Fruit fly (Drosophila melanogaster) whole organism, embryonic: ENCODE measurements around the gene polo.

Experiments used
- C15 ChIP-seq: fragments of 200-800 bp; sonication (Bioruptor generic); IDR thresholded peaks from 3 replicates; pipeline ENCODE4 v1.3.6; 2022; ENCODE audit warnings: missing biosample characterization, missing genetic modification characterization
- CG1024 ChIP-seq: fragments of 200-800 bp; sonication (Bioruptor generic); IDR thresholded peaks from 2 replicates; pipeline ENCODE4 v1.3.6; 2022; ENCODE audit warnings: missing biosample characterization, missing genetic modification characterization
- CG10543 ChIP-seq: fragments of 200-800 bp; sonication (Bioruptor generic); optimal IDR thresholded peaks from 3 replicates; lab custom pipeline; 2017; ENCODE audit warnings: missing biosample characterization, mild to moderate bottlenecking, missing genetic modification characterization, moderate library complexity
- CG10979 ChIP-seq: fragments of 200-800 bp; sonication (Bioruptor generic); optimal IDR thresholded peaks from 2 replicates; lab custom pipeline; 2018; ENCODE audit warnings: missing biosample characterization, mild to moderate bottlenecking, missing genetic modification characterization, moderate library complexity
- CG12071 ChIP-seq: fragments of 200-800 bp; sonication (Bioruptor generic); optimal IDR thresholded peaks from 3 replicates; lab custom pipeline; 2018; ENCODE audit warnings: missing biosample characterization, mild to moderate bottlenecking, missing genetic modification characterization
- CG12104 ChIP-seq: fragments of 200-800 bp; sonication (Bioruptor generic); optimal IDR thresholded peaks from 3 replicates; lab custom pipeline; 2016; ENCODE audit warnings: missing biosample characterization, missing genetic modification characterization
- CG12236 ChIP-seq: fragments of 200-800 bp; sonication (Bioruptor generic); optimal IDR thresholded peaks from 2 replicates; lab custom pipeline; 2016; ENCODE audit warnings: missing biosample characterization, missing genetic modification characterization
- CG12942 ChIP-seq: fragments of 200-800 bp; sonication (Bioruptor generic); optimal IDR thresholded peaks from 3 replicates; lab custom pipeline; 2016; ENCODE audit warnings: missing biosample characterization, missing genetic modification characterization
- CG13894 ChIP-seq: fragments of 200-800 bp; sonication (Bioruptor generic); optimal IDR thresholded peaks from 3 replicates; lab custom pipeline; 2018; ENCODE audit warnings: missing biosample characterization, mild to moderate bottlenecking, missing genetic modification characterization, moderate library complexity
- CG14710 ChIP-seq: fragments of 200-800 bp; sonication (Bioruptor generic); optimal IDR thresholded peaks from 3 replicates; lab custom pipeline; 2019; ENCODE audit warnings: missing biosample characterization, mild to moderate bottlenecking, missing genetic modification characterization, moderate library complexity
- CG15479 ChIP-seq: fragments of 200-800 bp; sonication (Bioruptor generic); optimal IDR thresholded peaks from 3 replicates; lab custom pipeline; 2019; ENCODE audit warnings: missing biosample characterization, mild to moderate bottlenecking, missing genetic modification characterization, moderate library complexity
- CG15514 ChIP-seq: fragments of 200-800 bp; sonication (Bioruptor generic); optimal IDR thresholded peaks from 3 replicates; lab custom pipeline; 2017; ENCODE audit warnings: missing biosample characterization, missing genetic modification characterization, mild to moderate bottlenecking, moderate library complexity, missing genetic modification reagents
- CG1603 ChIP-seq: fragments of 200-800 bp; sonication (Bioruptor generic); optimal IDR thresholded peaks from 2 replicates; lab custom pipeline; 2019; ENCODE audit warnings: missing biosample characterization, mild to moderate bottlenecking, missing genetic modification characterization, moderate library complexity
- CG16779 ChIP-seq: fragments of 200-800 bp; sonication (Bioruptor generic); IDR thresholded peaks from 2 replicates; pipeline ENCODE4 v1.3.6; 2022; ENCODE audit warnings: missing biosample characterization, missing genetic modification characterization
- CG17328 ChIP-seq: fragments of 200-800 bp; sonication (Bioruptor generic); IDR thresholded peaks from 2 replicates; pipeline ENCODE4 v1.3.6; 2022; ENCODE audit warnings: missing biosample characterization, missing genetic modification characterization
- CG17359 ChIP-seq: fragments of 200-800 bp; sonication (Bioruptor generic); optimal IDR thresholded peaks from 3 replicates; lab custom pipeline; 2018; ENCODE audit warnings: missing biosample characterization, mild to moderate bottlenecking, missing genetic modification characterization, moderate library complexity
- CG30020 ChIP-seq: fragments of 200-800 bp; optimal IDR thresholded peaks from 2 replicates; lab custom pipeline; 2019; ENCODE audit warnings: missing biosample characterization, mild to moderate bottlenecking, missing genetic modification characterization, moderate library complexity
- CG3407 ChIP-seq: fragments of 200-800 bp; sonication (Bioruptor generic); optimal IDR thresholded peaks from 2 replicates; lab custom pipeline; 2018; ENCODE audit warnings: missing biosample characterization, mild to moderate bottlenecking, missing genetic modification characterization
- CG4404 ChIP-seq: fragments of 200-800 bp; sonication (Bioruptor generic); IDR thresholded peaks from 2 replicates; pipeline ENCODE4 v1.3.6; 2022; ENCODE audit warnings: missing biosample characterization, missing genetic modification characterization
- CG4730 ChIP-seq: fragments of 200-800 bp; sonication (Bioruptor generic); IDR thresholded peaks from 2 replicates; pipeline ENCODE4 v1.3.6; 2022; ENCODE audit warnings: missing biosample characterization, missing genetic modification characterization
- CG5180 ChIP-seq: fragments of 200-800 bp; sonication (Bioruptor generic); optimal IDR thresholded peaks from 3 replicates; lab custom pipeline; 2017; ENCODE audit warnings: missing biosample characterization, missing genetic modification characterization, mild to moderate bottlenecking, moderate library complexity, missing genetic modification reagents
- CG5953 ChIP-seq: fragments of 200-800 bp; sonication (Bioruptor generic); IDR thresholded peaks from 2 replicates; pipeline ENCODE4 v1.3.6; 2022; ENCODE audit warnings: missing biosample characterization, missing genetic modification characterization
- Dek ChIP-seq: fragments of 200-800 bp; sonication (Bioruptor generic); optimal IDR thresholded peaks from 3 replicates; lab custom pipeline; 2019; ENCODE audit warnings: missing biosample characterization, mild to moderate bottlenecking, missing genetic modification characterization, moderate library complexity
- E2f2 ChIP-seq: fragments of 200-800 bp; sonication (Bioruptor generic); IDR thresholded peaks from 2 replicates; pipeline ENCODE4 v1.3.6; 2022; ENCODE audit warnings: missing biosample characterization, missing genetic modification characterization
- Ets97D ChIP-seq: fragments of 200-800 bp; sonication (Bioruptor generic); optimal IDR thresholded peaks from 3 replicates; lab custom pipeline; 2016; ENCODE audit warnings: missing biosample characterization, missing genetic modification characterization
- HLH3B ChIP-seq: fragments of 200-800 bp; sonication (Bioruptor generic); IDR thresholded peaks from 2 replicates; pipeline ENCODE4 v1.3.6; 2022; ENCODE audit warnings: missing biosample characterization, missing genetic modification characterization
- Jarid2 ChIP-seq: fragments of 200-800 bp; sonication (Bioruptor generic); optimal IDR thresholded peaks from 3 replicates; lab custom pipeline; 2017; ENCODE audit warnings: mild to moderate bottlenecking, missing biosample characterization, missing genetic modification reagents, missing genetic modification characterization
- Mes4 ChIP-seq: fragments of 200-800 bp; sonication (Bioruptor generic); optimal IDR thresholded peaks from 2 replicates; lab custom pipeline; 2016; ENCODE audit warnings: missing biosample characterization, missing genetic modification characterization
- Oli ChIP-seq: fragments of 200-800 bp; sonication (Bioruptor generic); optimal IDR thresholded peaks from 2 replicates; lab custom pipeline; 2018; ENCODE audit warnings: missing biosample characterization, mild to moderate bottlenecking, missing genetic modification characterization, moderate library complexity
- Side ChIP-seq: fragments of 200-800 bp; sonication (Bioruptor generic); optimal IDR thresholded peaks from 2 replicates; lab custom pipeline; 2016; ENCODE audit warnings: missing biosample characterization, missing genetic modification characterization
- Trl ChIP-seq, 3 experiments: fragments of >200 bp in 2 of 3; fragments of 200-800 bp in 1 of 3; sonication (Bioruptor generic) in 1 of 3; optimal IDR thresholded peaks; 2 replicates in 1 of 3; 3 replicates in 2 of 3; lab custom pipeline; 2016 to 2017; ENCODE audit warnings: missing biosample characterization in 1 of 3, missing genetic modification characterization in 1 of 3
- Xbp1 ChIP-seq: fragments of 200-800 bp; sonication (Bioruptor generic); optimal IDR thresholded peaks from 3 replicates; lab custom pipeline; 2016; ENCODE audit warnings: missing biosample characterization, mild to moderate bottlenecking, missing genetic modification characterization
- caup ChIP-seq: fragments of 200-800 bp; sonication (Bioruptor generic); optimal IDR thresholded peaks from 3 replicates; lab custom pipeline; 2017; ENCODE audit warnings: missing biosample characterization, mild to moderate bottlenecking, missing genetic modification characterization, moderate library complexity; ENCODE audit not compliant: severe bottlenecking
- chinmo ChIP-seq: fragments of 200-800 bp; sonication (Bioruptor generic); IDR thresholded peaks from 4 replicates; pipeline ENCODE4 v1.3.6; 2022; ENCODE audit warnings: missing biosample characterization, missing genetic modification characterization; ENCODE audit not compliant: partially characterized antibody
- dmrt11E ChIP-seq: fragments of 200-800 bp; sonication (Bioruptor generic); optimal IDR thresholded peaks from 3 replicates; lab custom pipeline; 2018; ENCODE audit warnings: missing biosample characterization, mild to moderate bottlenecking, missing genetic modification characterization, moderate library complexity
- ewg ChIP-seq: fragments of 200-800 bp; sonication (Bioruptor generic); optimal IDR thresholded peaks from 3 replicates; lab custom pipeline; 2017; ENCODE audit warnings: mild to moderate bottlenecking, missing biosample characterization, missing genetic modification reagents, missing genetic modification characterization
- gem ChIP-seq: fragments of 200-800 bp; sonication (Bioruptor generic); optimal IDR thresholded peaks from 2 replicates; lab custom pipeline; 2019; ENCODE audit warnings: missing biosample characterization, mild to moderate bottlenecking, missing genetic modification characterization, moderate library complexity
- gro ChIP-seq: fragments of 200-800 bp; sonication (Bioruptor generic); optimal IDR thresholded peaks from 2 replicates; lab custom pipeline; 2016; ENCODE audit warnings: missing biosample characterization, missing genetic modification characterization
- jigr1 ChIP-seq: fragments of 200-800 bp; sonication (Bioruptor generic); IDR thresholded peaks from 3 replicates; pipeline ENCODE4 v1.3.6; 2022; ENCODE audit warnings: missing biosample characterization, missing genetic modification characterization
- knrl ChIP-seq: fragments of 200-800 bp; sonication (Bioruptor generic); IDR thresholded peaks from 3 replicates; pipeline ENCODE4 v1.3.6; 2022; ENCODE audit warnings: missing biosample characterization, missing genetic modification characterization; ENCODE audit not compliant: partially characterized antibody
- maf-S ChIP-seq: fragments of 200-800 bp; sonication (Bioruptor generic); optimal IDR thresholded peaks from 2 replicates; lab custom pipeline; 2016; ENCODE audit warnings: missing biosample characterization, missing genetic modification characterization
- nmo ChIP-seq: fragments of 200-800 bp; sonication (Bioruptor generic); optimal IDR thresholded peaks from 2 replicates; lab custom pipeline; 2018; ENCODE audit warnings: missing biosample characterization, mild to moderate bottlenecking, missing genetic modification characterization, moderate library complexity
- shn ChIP-seq: fragments of 200-800 bp; sonication (Bioruptor generic); optimal IDR thresholded peaks from 3 replicates; lab custom pipeline; 2016; ENCODE audit warnings: missing biosample characterization, missing genetic modification characterization
- sisA ChIP-seq: fragments of 200-800 bp; sonication (Bioruptor generic); IDR thresholded peaks from 2 replicates; pipeline ENCODE4 v1.3.6; 2022; ENCODE audit warnings: missing biosample characterization, missing genetic modification characterization
- slbo ChIP-seq: fragments of 200-800 bp; sonication (Bioruptor generic); IDR thresholded peaks from 2 replicates; pipeline ENCODE4 v1.3.6; 2022; ENCODE audit warnings: missing biosample characterization, missing genetic modification characterization
- trem ChIP-seq: fragments of 200-800 bp; optimal IDR thresholded peaks from 3 replicates; lab custom pipeline; 2019; ENCODE audit warnings: missing biosample characterization, mild to moderate bottlenecking, missing genetic modification characterization, moderate library complexity
- twi ChIP-seq: fragments of 200-800 bp; optimal IDR thresholded peaks from 2 replicates; lab custom pipeline; 2019; ENCODE audit warnings: missing biosample characterization, mild to moderate bottlenecking, missing genetic modification characterization, moderate library complexity

polo gene

DNA sequence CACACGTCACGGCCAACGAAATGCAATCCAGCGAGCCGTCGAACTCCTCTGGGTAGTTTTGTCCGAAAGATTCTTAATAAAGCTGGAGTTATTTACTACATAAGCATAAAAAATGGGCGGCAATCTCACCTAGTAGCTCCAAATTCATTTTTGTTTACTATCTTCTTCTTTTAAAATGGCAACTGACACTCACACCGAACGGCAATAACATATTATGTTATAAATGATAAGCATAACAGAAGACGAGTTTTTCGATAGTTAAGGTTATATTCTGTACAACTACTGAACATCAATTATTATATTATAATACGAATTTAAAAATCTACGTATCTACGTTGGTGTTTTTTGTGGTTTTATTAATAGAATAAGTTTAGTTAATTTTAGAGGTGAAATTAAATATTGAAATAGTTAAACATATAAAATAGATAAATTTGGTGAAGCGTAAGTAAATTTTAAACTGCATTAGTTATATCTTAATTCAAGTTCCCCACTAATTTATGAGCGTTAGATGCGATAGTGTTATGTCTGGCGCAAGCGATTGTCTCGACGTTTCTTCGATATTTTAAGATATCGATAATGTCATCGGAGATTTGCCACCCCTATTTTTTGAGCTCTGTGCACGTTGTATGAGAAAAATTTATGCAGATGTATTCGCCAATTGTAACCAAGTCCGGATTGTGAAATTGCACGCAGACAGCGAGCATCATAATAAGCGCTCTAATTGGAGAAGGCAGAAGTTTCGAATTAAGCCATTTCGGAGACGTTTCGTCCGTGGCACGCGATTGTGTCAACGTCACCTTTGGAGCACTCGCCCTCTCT is 38.5 kb downstream of the polo start, which contains the start of the genes Rbbp5 and eRF1 (continued):
- TF ChIP-seq CG15479 (GFP tag; lab: Kevin White, UChicago) (peak; percentile 74), knrl (GFP tag; lab: Robert Waterston, UW) (peak; percentile 93), CG15514 (peak; percentile 72), CG4404 (no peak), CG12942 (peak; percentile 77), gem (tag; lab: Kevin White, UChicago) (peak; percentile 89), trem (peak; percentile 80), Jarid2 (GFP tag; lab: Kevin White, UChicago) (no peak), nmo (GFP tag; lab: Kevin White, UChicago) (peak; percentile 85), sisA (GFP tag; lab: Robert Waterston, UW) (no peak; the same call in 1 of the 2 replicates), dmrt11E (peak; percentile 71), Dek (tag; lab: Kevin White, UChicago) (peak; percentile 72), ewg (GFP tag; lab: Kevin White, UChicago) (peak; percentile 48), CG10979 (peak; percentile 63), CG5953 (GFP tag; lab: Robert Waterston, UW) (peak; percentile 60; the same call in 1 of the 2 replicates), CG5180 (no peak), shn (GFP tag; lab: Kevin White, UChicago) (peak; percentile 42), Oli (tag; lab: Kevin White, UChicago) (peak; percentile 44), Side (GFP tag; lab: Kevin White, UChicago) (peak; percentile 47), Xbp1 (GFP tag; lab: Kevin White, UChicago) (peak; percentile 89), twi (peak; percentile 59), CG10543 (GFP tag; lab: Kevin White, UChicago) (peak; percentile 68), E2f2 (GFP tag; lab: Robert Waterston, UW) (peak; percentile 24; the same call in 1 of the 2 replicates), slbo (GFP tag; lab: Robert Waterston, UW) (no peak; the same call in 1 of the 2 replicates), CG3407 (GFP tag; lab: Kevin White, UChicago) (no peak), maf-S (peak; percentile 59), caup (GFP tag; lab: Kevin White, UChicago) (peak; percentile 66), CG30020 (tag; lab: Kevin White, UChicago) (peak; percentile 74), Mes4 (GFP tag; lab: Kevin White, UChicago) (peak; percentile 40), CG12104 (GFP tag; lab: Kevin White, UChicago) (peak; percentile 60), HLH3B (GFP tag; lab: Robert Waterston, UW) (peak; percentile 65; the same call in 1 of the 2 replicates), CG17359 (tag; lab: Kevin White, UChicago) (peak; percentile 69), CG14710 (tag; lab: Kevin White, UChicago) (peak; percentile 86), CG1603 (peak; percentile 64), C15 (peak; percentile 66; the same call in 1 of the 3 replicates), CG16779 (GFP tag; lab: Robert Waterston, UW) (no peak), chinmo (GFP tag; lab: Robert Waterston, UW) (no peak), gro (GFP tag; lab: Kevin White, UChicago) (peak; percentile 14), jigr1 (GFP tag; lab: Robert Waterston, UW) (no peak), Trl (optimal IDR thresholded peaks at IDR 0.05; lab: Kevin White, UChicago) (no peak), Trl (GFP tag; optimal IDR thresholded peaks at IDR 0.05; lab: Kevin White, UChicago) (peak; percentile 57), Ets97D (GFP tag; lab: Kevin White, UChicago) (peak; percentile 54), CG17328 (GFP tag; lab: Robert Waterston, UW) (peak; percentile 75), CG4730 (GFP tag; lab: Robert Waterston, UW) (peak; percentile 75), CG12071 (GFP tag; lab: Kevin White, UChicago) (no peak), CG13894 (tag; lab: Kevin White, UChicago) (peak; percentile 72), CG12236 (GFP tag; lab: Kevin White, UChicago) (no peak), CG1024 (GFP tag; lab: Robert Waterston, UW) (peak; percentile 42; the same call in 1 of the 2 replicates)
